Fruit fly (Drosophila melanogaster) whole organism, embryonic: ENCODE results near the gene CG43931.

Experiments used
- Atf6 ChIP-seq: fragments of 200-800 bp; sonication (Bioruptor generic); IDR thresholded peaks from 2 replicates; pipeline ENCODE4 v1.3.6; 2022; ENCODE audit warnings: missing biosample characterization, missing genetic modification characterization
- CG32772 ChIP-seq: fragments of 200-800 bp; sonication (Bioruptor generic); IDR thresholded peaks from 2 replicates; pipeline ENCODE4 v1.3.6; 2022; ENCODE audit warnings: missing biosample characterization, missing genetic modification characterization
- CG8359 ChIP-seq: fragments of 200-800 bp; sonication (Bioruptor generic); optimal IDR thresholded peaks from 2 replicates; lab custom pipeline; 2017; ENCODE audit warnings: missing biosample characterization, mild to moderate bottlenecking, missing genetic modification characterization, borderline replicate concordance
- CG9876 ChIP-seq: fragments of 200-800 bp; sonication (Bioruptor generic); optimal IDR thresholded peaks from 2 replicates; lab custom pipeline; 2016; ENCODE audit warnings: missing biosample characterization, missing genetic modification characterization
- Sin3A ChIP-seq: fragments of >200 bp; optimal IDR thresholded peaks from 2 replicates; lab custom pipeline; 2018
- nmo ChIP-seq: fragments of 200-800 bp; sonication (Bioruptor generic); optimal IDR thresholded peaks from 2 replicates; lab custom pipeline; 2018; ENCODE audit warnings: missing biosample characterization, mild to moderate bottlenecking, missing genetic modification characterization, moderate library complexity
- pnt ChIP-seq: fragments of 200-800 bp; sonication (Bioruptor generic); optimal IDR thresholded peaks from 3 replicates; lab custom pipeline; 2016; ENCODE audit warnings: missing biosample characterization, missing genetic modification characterization

DNA sequence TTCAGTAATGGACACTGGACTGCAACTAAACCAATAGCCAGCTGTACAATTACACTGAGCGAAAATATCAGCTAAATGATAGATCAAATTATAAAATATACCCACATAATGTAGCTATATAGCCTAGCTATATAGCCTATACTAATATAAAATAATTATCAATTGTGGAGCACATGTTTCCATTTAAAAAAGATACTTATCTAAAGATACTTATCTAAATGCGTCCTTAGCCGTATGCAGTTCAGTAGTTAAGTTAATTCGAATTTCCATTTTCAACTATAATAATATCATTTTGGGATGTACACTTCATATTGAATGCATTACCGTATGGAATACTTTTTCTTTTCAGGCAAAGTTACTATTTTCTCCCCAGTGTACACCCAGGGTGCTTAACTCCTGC, 21.6 kb downstream of the CG43931 start:
- peak; percentile 46 for TF ChIP-seq nmo (GFP tag; lab: Kevin White, UChicago)
- no peak for TF ChIP-seq Sin3A
- TF ChIP-seq CG32772: no peak
- TF ChIP-seq CG9876: no peak
- TF ChIP-seq pnt (GFP tag; lab: Kevin White, UChicago): no peak
- no peak for TF ChIP-seq CG8359
- no peak for TF ChIP-seq Atf6
